Fruit fly (Drosophila melanogaster) whole organism, wandering third instar larva: ENCODE data around the gene CG15404.

ENCODE experiments used
- CrebA ChIP-seq: fragments of 200-800 bp; sonication (Bioruptor generic); optimal IDR thresholded peaks from 2 replicates; lab custom pipeline; 2016; ENCODE audit warnings: missing biosample characterization, mild to moderate bottlenecking, missing genetic modification characterization, borderline replicate concordance
- Hr83 ChIP-seq: fragments of 200-300 bp; sonication (Bioruptor generic); optimal IDR thresholded peaks from 2 replicates; lab custom pipeline; 2016; ENCODE audit warnings: missing biosample characterization, mild to moderate bottlenecking, missing genetic modification characterization, moderate library complexity; ENCODE audit not compliant: poor library complexity, severe bottlenecking
- Myc ChIP-seq: fragments of >200 bp; optimal IDR thresholded peaks from 2 replicates; lab custom pipeline; 2017
- brk ChIP-seq: fragments of 200-800 bp; sonication (Bioruptor generic); optimal IDR thresholded peaks from 2 replicates; lab custom pipeline; 2016; ENCODE audit warnings: missing biosample characterization, mild to moderate bottlenecking, missing genetic modification characterization
- dl ChIP-seq, 2 experiments: fragments of 175-275, 200-275 bp in 1 of 2; fragments of 200-275 bp in 1 of 2; sonication (Bioruptor generic); optimal IDR thresholded peaks; lab custom pipeline; 2018; ENCODE audit warnings: mild to moderate bottlenecking in 2 of 2, missing biosample characterization in 2 of 2, missing genetic modification characterization in 2 of 2, moderate library complexity in 2 of 2; ENCODE audit not compliant: partially characterized antibody in 2 of 2, insufficient read depth in 1 of 2
- ey ChIP-seq: fragments of 200-800 bp; sonication (Bioruptor generic); optimal IDR thresholded peaks from 2 replicates; lab custom pipeline; 2016; ENCODE audit warnings: missing biosample characterization, missing genetic modification characterization
- h ChIP-seq: fragments of 200-800 bp; sonication (Bioruptor generic); optimal IDR thresholded peaks from 3 replicates; lab custom pipeline; 2016; ENCODE audit warnings: missing biosample characterization, mild to moderate bottlenecking, missing genetic modification characterization
- lola ChIP-seq: fragments of >200 bp; optimal IDR thresholded peaks from 2 replicates; lab custom pipeline; 2017; ENCODE audit warnings: missing biosample characterization, missing genetic modification characterization
- pan ChIP-seq: fragments of >200 bp; optimal IDR thresholded peaks from 2 replicates; lab custom pipeline; 2017
- psq ChIP-seq: fragments of 200-800 bp; sonication (Bioruptor generic); optimal IDR thresholded peaks from 3 replicates; lab custom pipeline; 2017; ENCODE audit warnings: missing biosample characterization, mild to moderate bottlenecking, missing genetic modification characterization, moderate library complexity
- tai ChIP-seq: sonication (Bioruptor generic); optimal IDR thresholded peaks from 2 replicates; lab custom pipeline; 2016; ENCODE audit warnings: missing biosample characterization, missing genetic modification characterization
- usp ChIP-seq: fragments of >200 bp; optimal IDR thresholded peaks from 2 replicates; lab custom pipeline; 2017; ENCODE audit warnings: missing biosample characterization, missing genetic modification characterization

DNA sequence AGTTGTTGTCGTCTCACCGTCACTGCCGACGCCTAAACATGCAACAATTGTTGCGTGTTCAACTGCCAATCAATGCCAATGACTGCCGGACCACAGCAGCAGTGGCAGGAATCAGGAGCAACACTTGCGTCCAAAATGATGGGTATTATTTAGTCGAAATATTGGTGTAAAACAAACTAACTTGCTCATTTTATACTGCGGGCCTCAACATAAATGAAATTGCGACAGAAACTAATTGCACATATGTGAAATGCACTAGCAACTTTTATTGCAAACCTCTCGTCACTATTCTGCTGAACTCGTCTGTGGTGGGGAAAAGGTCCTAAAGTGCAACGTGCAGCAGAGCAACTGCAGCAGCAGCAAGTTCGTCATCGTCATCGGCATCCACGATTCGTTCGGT lies 19.0 kb upstream of the CG15404 start:
- no peak for TF ChIP-seq psq
- no peak for TF ChIP-seq h (GFP tag; lab: Kevin White, UChicago)
- TF ChIP-seq CrebA (GFP tag; lab: Kevin White, UChicago): no peak
- TF ChIP-seq tai (GFP tag; lab: Kevin White, UChicago): no peak
- no peak for TF ChIP-seq usp
- TF ChIP-seq ey (GFP tag; lab: Kevin White, UChicago): no peak
- no peak for TF ChIP-seq brk
- no peak for TF ChIP-seq pan (lab: Kevin White, UChicago)
- TF ChIP-seq dl (GFP tag; optimal IDR thresholded peaks at IDR 0.05; lab: Kevin White, UChicago; ENCODE audit: insufficient read depth in 1 of 2, partially characterized antibody in 2 of 2): no peak
- no peak for TF ChIP-seq Hr83 (GFP tag; lab: Kevin White, UChicago)
- no peak for TF ChIP-seq lola (GFP tag; lab: Kevin White, UChicago)
- no peak for TF ChIP-seq Myc (lab: Kevin White, UChicago)
